Worm (Caenorhabditis elegans) whole organism, L4 larva: ENCODE data around the gene lin-24.
"Not testable (repeated sequence)": the region's sequence is repeated elsewhere in the genome, so short reads cannot be mapped to it uniquely, and the experiment has no call there.

ENCODE experiments used
- T26A8.4 ChIP-seq: fragments of 200-800 bp; sonication (Bioruptor generic); IDR thresholded peaks from 2 replicates; pipeline ENCODE4 v1.3.6; 2022; ENCODE audit warnings: missing genetic modification characterization, missing compliant biosample characterization
- Y105C5A.15 ChIP-seq: fragments of 200-800 bp; sonication (Bioruptor generic); IDR thresholded peaks from 2 replicates; pipeline ENCODE4 v1.3.6; 2022; ENCODE audit warnings: missing genetic modification characterization, missing compliant biosample characterization
- arid-1 ChIP-seq: fragments of 200-800 bp; sonication (Bioruptor generic); conservative IDR thresholded peaks from 2 replicates; pipeline ENCODE4 v1.3.6; 2022; ENCODE audit warnings: missing genetic modification reagents, missing genetic modification characterization, missing compliant biosample characterization
- ceh-20 ChIP-seq: fragments of 200-800 bp; sonication (Bioruptor generic); IDR thresholded peaks from 2 replicates; pipeline ENCODE4 v1.3.6; 2022; ENCODE audit warnings: missing genetic modification reagents, missing genetic modification characterization, missing compliant biosample characterization
- ces-1 ChIP-seq: fragments of 150-350 bp; sonication (generic microtip); optimal IDR thresholded peaks from 4 replicates; lab custom pipeline; 2014; ENCODE audit warnings: missing biosample characterization, missing genetic modification reagents, missing genetic modification characterization
- daf-12 ChIP-seq: fragments of 150-350 bp; optimal IDR thresholded peaks from 2 replicates; lab custom pipeline; 2014; ENCODE audit warnings: missing biosample characterization, missing genetic modification reagents, missing genetic modification characterization
- daf-19 ChIP-seq: fragments of 200-800 bp; sonication (Bioruptor generic); conservative IDR thresholded peaks from 2 replicates; pipeline ENCODE4 v1.3.6; 2022; ENCODE audit warnings: missing genetic modification characterization, missing compliant biosample characterization
- dmd-9 ChIP-seq: fragments of 200-800 bp; sonication (Bioruptor generic); IDR thresholded peaks from 2 replicates; pipeline ENCODE4 v1.3.6; 2022; ENCODE audit warnings: missing genetic modification reagents, missing genetic modification characterization, missing compliant biosample characterization
- hif-1 ChIP-seq, 2 experiments: sonication (generic microtip); optimal IDR thresholded peaks; 2 replicates each; lab custom pipeline; 2016 to 2017; ENCODE audit warnings: missing compliant biosample characterization in 2 of 2, missing genetic modification characterization in 2 of 2, missing genetic modification reagents in 2 of 2, missing genotype in 2 of 2, mild to moderate bottlenecking in 1 of 2
- hlh-11 ChIP-seq: fragments of 200-800 bp; sonication (Bioruptor generic); optimal IDR thresholded peaks from 2 replicates; lab custom pipeline; 2018; ENCODE audit warnings: mild to moderate bottlenecking, missing genetic modification characterization, missing compliant biosample characterization
- hlh-30 ChIP-seq: sonication (generic microtip); optimal IDR thresholded peaks from 2 replicates; lab custom pipeline; 2017; ENCODE audit warnings: antibody characterized with exemption, mild to moderate bottlenecking, missing genetic modification characterization, missing compliant biosample characterization; ENCODE audit not compliant: insufficient read depth
- hmg-1.1 ChIP-seq: fragments of 200-800 bp; sonication (Bioruptor generic); IDR thresholded peaks from 2 replicates; pipeline ENCODE4 v1.3.6; 2022; ENCODE audit warnings: missing genetic modification reagents, missing genetic modification characterization, missing compliant biosample characterization
- lin-15B ChIP-seq: fragments of 150-350 bp; sonication (generic microtip); optimal IDR thresholded peaks from 3 replicates; lab custom pipeline; 2014; ENCODE audit warnings: missing biosample characterization, missing genetic modification characterization
- lin-29 ChIP-seq: fragments of 200-800 bp; sonication (Bioruptor generic); IDR thresholded peaks from 2 replicates; pipeline ENCODE4 v1.3.6; 2022; ENCODE audit warnings: missing genetic modification reagents, missing genetic modification characterization, missing compliant biosample characterization
- lsy-2 ChIP-seq, 2 experiments: fragments of 150-350 bp in 1 of 2; sonication (generic microtip) in 1 of 2; optimal IDR thresholded peaks; 2 replicates each; lab custom pipeline; 2014 to 2017; ENCODE audit warnings: missing biosample characterization in 2 of 2, missing genetic modification characterization in 2 of 2
- madf-9 ChIP-seq: fragments of 200-800 bp; sonication (Bioruptor generic); conservative IDR thresholded peaks from 2 replicates; pipeline ENCODE4 v1.3.6; 2022; ENCODE audit warnings: missing genetic modification reagents, missing genetic modification characterization, missing compliant biosample characterization
- mdl-1 ChIP-seq, 2 experiments: fragments of 150-350 bp in 1 of 2; sonication (generic microtip) in 1 of 2; optimal IDR thresholded peaks; 2 replicates each; lab custom pipeline; 2014 to 2017; ENCODE audit warnings: missing biosample characterization in 2 of 2, missing genetic modification characterization in 2 of 2
- mes-2 ChIP-seq: sonication (generic microtip); optimal IDR thresholded peaks from 2 replicates; lab custom pipeline; 2016; ENCODE audit warnings: missing genotype, mild to moderate bottlenecking, missing genetic modification characterization, missing compliant biosample characterization; ENCODE audit not compliant: poor library complexity, severe bottlenecking
- mxl-2 ChIP-seq: fragments of 200-800 bp; sonication (Bioruptor generic); conservative IDR thresholded peaks from 2 replicates; pipeline ENCODE4 v1.3.6; 2022; ENCODE audit warnings: missing genetic modification reagents, missing genetic modification characterization, missing compliant biosample characterization
- mxl-3 ChIP-seq: fragments of 200-800 bp; sonication (Bioruptor generic); optimal IDR thresholded peaks from 2 replicates; lab custom pipeline; 2018; ENCODE audit warnings: mild to moderate bottlenecking, missing genetic modification characterization, missing compliant biosample characterization
- nhr-11 ChIP-seq: fragments of 150-350 bp; optimal IDR thresholded peaks from 2 replicates; lab custom pipeline; 2014; ENCODE audit warnings: missing biosample characterization, missing genetic modification characterization
- nhr-111 ChIP-seq: fragments of 200-800 bp; sonication (Bioruptor generic); optimal IDR thresholded peaks from 2 replicates; lab custom pipeline; 2018; ENCODE audit warnings: mild to moderate bottlenecking, missing genetic modification characterization, missing compliant biosample characterization
- nhr-48 ChIP-seq: sonication (generic microtip); optimal IDR thresholded peaks from 2 replicates; lab custom pipeline; 2016; ENCODE audit warnings: mild to moderate bottlenecking, missing genetic modification characterization, missing compliant biosample characterization
- pha-4 ChIP-seq, 2 experiments: fragments of 150-350 bp in 1 of 2; fragments of 200-800 bp in 1 of 2; sonication (Bioruptor generic) in 1 of 2; IDR thresholded peaks in 1 of 2; optimal IDR thresholded peaks in 1 of 2; 2 replicates each; pipeline versions ENCODE4 v1.3.6 to Lab custom; 2014 to 2022; ENCODE audit warnings: missing genetic modification characterization in 2 of 2, missing genetic modification reagents in 2 of 2, missing biosample characterization in 1 of 2, missing compliant biosample characterization in 1 of 2
- skn-1 ChIP-seq: fragments of 150-350 bp; optimal IDR thresholded peaks from 2 replicates; lab custom pipeline; 2014; ENCODE audit warnings: missing biosample characterization, missing genetic modification characterization
- tag-97 ChIP-seq: fragments of 200-800 bp; sonication (Bioruptor generic); IDR thresholded peaks from 2 replicates; pipeline ENCODE4 v1.3.6; 2022; ENCODE audit warnings: missing genetic modification characterization, missing compliant biosample characterization
- tra-1 ChIP-seq: fragments of 200-800 bp; sonication (Bioruptor generic); IDR thresholded peaks from 2 replicates; pipeline ENCODE4 v1.3.6; 2022; ENCODE audit warnings: missing genetic modification reagents, missing genetic modification characterization, missing compliant biosample characterization
- unc-62 ChIP-seq, 3 experiments: fragments of 150-350 bp in 1 of 3; sonication (generic microtip); optimal IDR thresholded peaks in 2 of 3; peaks in 1 of 3; 1 replicate in 1 of 3; 2 replicates in 2 of 3; lab custom pipeline; 2014 to 2017; ENCODE audit warnings: missing biosample characterization in 3 of 3, missing genetic modification characterization in 3 of 3, missing genetic modification reagents in 3 of 3, missing genotype in 1 of 3
- vab-7 ChIP-seq: fragments of 200-800 bp; sonication (Bioruptor generic); IDR thresholded peaks from 2 replicates; pipeline ENCODE4 v1.3.6; 2022; ENCODE audit warnings: missing genetic modification reagents, missing genetic modification characterization, missing compliant biosample characterization
- ztf-7 ChIP-seq: fragments of 150-350 bp; optimal IDR thresholded peaks from 2 replicates; lab custom pipeline; 2014; ENCODE audit warnings: missing biosample characterization, missing genetic modification characterization

lin-24 gene

ce11 chrIV:12131308-12132072, 2.2 kb downstream of the lin-24 start:
- TF ChIP-seq mdl-1 (tag; optimal IDR thresholded peaks at IDR 0.05; lab: Kevin White, UChicago) (no peak), unc-62 (GFP tag; optimal IDR thresholded peaks at IDR 0.05 in 1 of 2; lab: Kevin White, UChicago) (peak in 1 of 2 experiments; percentile 60), unc-62 (tag; optimal IDR thresholded peaks at IDR 0.05; lab: Kevin White, UChicago) (no peak), hlh-30 (tag; lab: Kevin White, UChicago) (peak; percentile 17), ceh-20 (GFP tag; lab: Robert Waterston, UW) (0 out of 2 replicates have a peak, but pooled peaks have one; percentile 16), nhr-11 (no peak)

ce11 chrIV:12133776-12134175, 4.5 kb downstream of the lin-24 start:
- TF ChIP-seq dmd-9 (GFP tag; lab: Robert Waterston, UW) (no peak), mxl-3 (no peak), mes-2 (peak; percentile 1)

- TF ChIP-seq nhr-11 (no peak), ces-1 (GFP tag; lab: Kevin White, UChicago) (no peak), tag-97 (GFP tag; lab: Robert Waterston, UW) (no peak), pha-4 (GFP tag; IDR thresholded peaks at IDR 0.05; lab: Robert Waterston, UW) (no peak), pha-4 (tag; optimal IDR thresholded peaks at IDR 0.05; lab: Kevin White, UChicago) (no peak), T26A8.4 (GFP tag; lab: Robert Waterston, UW) (no peak), nhr-111 (GFP tag; lab: Kevin White, UChicago) (no peak), lin-15B (tag; lab: Kevin White, UChicago) (no peak)
Measured at ce11 chrIV:12134991-12135390, 5.7 kb downstream of the lin-24 start.

- TF ChIP-seq hlh-11 (tag; lab: Kevin White, UChicago); nhr-48 (tag; lab: Kevin White, UChicago); vab-7 (GFP tag; lab: Robert Waterston, UW): not testable (repeated sequence)
Measured at ce11 chrIV:12138093-12138492, 8.8 kb downstream of the lin-24 start, which contains the start of gene B0001.4. TSS of gene B0001.4 (minus strand) at chrIV:12138193.

ce11 chrIV:12140959-12141358, 11.7 kb downstream of the lin-24 start, which contains the start of gene B0001.8:
TSS of gene B0001.8 (minus strand) at chrIV:12141059.
- no peak for TF ChIP-seq madf-9 (GFP tag; lab: Robert Waterston, UW)
- TF ChIP-seq unc-62 (GFP tag; optimal IDR thresholded peaks at IDR 0.05 in 1 of 2; lab: Kevin White, UChicago) = peak in 1 of 2 experiments; percentile 50
- no peak for TF ChIP-seq unc-62 (tag; optimal IDR thresholded peaks at IDR 0.05; lab: Kevin White, UChicago)
- TF ChIP-seq mdl-1 (tag; optimal IDR thresholded peaks at IDR 0.05; lab: Kevin White, UChicago) = no peak
- no peak for TF ChIP-seq tra-1
- TF ChIP-seq daf-12 (tag; lab: Kevin White, UChicago) = no peak

- no peak for TF ChIP-seq daf-19 (GFP tag; lab: Robert Waterston, UW)
- no peak for TF ChIP-seq mxl-3
- no peak for TF ChIP-seq hif-1 (tag; optimal IDR thresholded peaks at IDR 0.05; lab: Kevin White, UChicago)
- TF ChIP-seq skn-1 (tag; lab: Kevin White, UChicago) = no peak
- TF ChIP-seq lsy-2 (tag; optimal IDR thresholded peaks at IDR 0.05; lab: Kevin White, UChicago) = no peak
- TF ChIP-seq Y105C5A.15 (GFP tag; lab: Robert Waterston, UW) = no peak
- TF ChIP-seq ztf-7 (tag; lab: Kevin White, UChicago) = no peak
- no peak for TF ChIP-seq lin-29 (GFP tag; lab: Robert Waterston, UW)
- no peak for TF ChIP-seq arid-1
- no peak for TF ChIP-seq hmg-1.1 (GFP tag; lab: Robert Waterston, UW)
- TF ChIP-seq mxl-2 (GFP tag; lab: Robert Waterston, UW) = no peak
- TF ChIP-seq ceh-20 (GFP tag; lab: Robert Waterston, UW) = no peak
Measured at ce11 chrIV:12143231-12143630, 13.9 kb downstream of the lin-24 start, which contains the start of gene B0001.5. TSS of gene B0001.5 (minus strand) at chrIV:12143331.
